Worm (Caenorhabditis elegans) whole organism, L4 larva: ENCODE measurements around the gene del-9.

Experiments used
- F49E8.2 ChIP-seq: sonication (generic microtip); optimal IDR thresholded peaks from 2 replicates; lab custom pipeline; 2016; ENCODE audit warnings: missing compliant biosample characterization, mild to moderate bottlenecking, missing genetic modification characterization, borderline replicate concordance
- R02D3.7 ChIP-seq: fragments of 150-350 bp; sonication (generic microtip); optimal IDR thresholded peaks from 3 replicates; lab custom pipeline; 2014; ENCODE audit warnings: missing biosample characterization, missing genetic modification characterization
- ceh-62 ChIP-seq: sonication (generic microtip); optimal IDR thresholded peaks from 2 replicates; lab custom pipeline; 2017; ENCODE audit warnings: missing biosample characterization, missing genetic modification characterization
- hlh-30 ChIP-seq: sonication (generic microtip); optimal IDR thresholded peaks from 2 replicates; lab custom pipeline; 2017; ENCODE audit warnings: antibody characterized with exemption, mild to moderate bottlenecking, missing genetic modification characterization, missing compliant biosample characterization; ENCODE audit not compliant: insufficient read depth
- lin-38 ChIP-seq: fragments of 200-800 bp; sonication (Bioruptor generic); IDR thresholded peaks from 2 replicates; pipeline ENCODE4 v1.3.6; 2022; ENCODE audit warnings: missing genetic modification reagents, missing genetic modification characterization, missing compliant biosample characterization
- lsy-2 ChIP-seq, 2 experiments: fragments of 150-350 bp in 1 of 2; sonication (generic microtip) in 1 of 2; optimal IDR thresholded peaks; 2 replicates each; lab custom pipeline; 2014 to 2017; ENCODE audit warnings: missing biosample characterization in 2 of 2, missing genetic modification characterization in 2 of 2
- mdt-29 ChIP-seq: fragments of 200-800 bp; sonication (Bioruptor generic); IDR thresholded peaks from 2 replicates; pipeline ENCODE4 v1.3.6; 2022; ENCODE audit warnings: missing genetic modification reagents, missing genetic modification characterization, missing compliant biosample characterization
- nhr-28 ChIP-seq: fragments of 150-350 bp; optimal IDR thresholded peaks from 2 replicates; lab custom pipeline; 2014; ENCODE audit warnings: missing biosample characterization, missing genetic modification characterization
- nhr-76 ChIP-seq: fragments of 150-350 bp; optimal IDR thresholded peaks from 2 replicates; lab custom pipeline; 2014; ENCODE audit warnings: missing biosample characterization, missing genetic modification characterization
- pqm-1 ChIP-seq: sonication (generic microtip); optimal IDR thresholded peaks from 2 replicates; lab custom pipeline; 2017; ENCODE audit warnings: missing biosample characterization, missing genetic modification characterization
- spr-1 ChIP-seq: sonication (generic microtip); optimal IDR thresholded peaks from 2 replicates; lab custom pipeline; 2016; ENCODE audit warnings: mild to moderate bottlenecking, missing genetic modification characterization, missing compliant biosample characterization
- ztf-11 ChIP-seq: fragments of 150-350 bp; optimal IDR thresholded peaks from 2 replicates; lab custom pipeline; 2014; ENCODE audit warnings: missing biosample characterization, missing genetic modification characterization

ce11 chrX:3596303-3596772 is 20.8 kb downstream of the del-9 start, which contains the start of gene T27A10.6:
- TF ChIP-seq nhr-76 (tag; lab: Kevin White, UChicago): no peak
- no peak for TF ChIP-seq R02D3.7
- TF ChIP-seq pqm-1: no peak
- no peak for TF ChIP-seq ceh-62
- TF ChIP-seq lsy-2 (tag; optimal IDR thresholded peaks at IDR 0.05; lab: Kevin White, UChicago): no peak
- no peak for TF ChIP-seq spr-1
- TF ChIP-seq ztf-11 (tag; lab: Kevin White, UChicago): no peak
- TF ChIP-seq lin-38 (GFP tag; lab: Robert Waterston, UW): no peak
- no peak for TF ChIP-seq hlh-30
- no peak for TF ChIP-seq F49E8.2 (tag; lab: Kevin White, UChicago)
- no peak for TF ChIP-seq mdt-29 (GFP tag; lab: Robert Waterston, UW)
- TF ChIP-seq nhr-28 (tag; lab: Kevin White, UChicago): no peak
